Worm (Caenorhabditis elegans) whole organism, young adult: ENCODE results near the gene acox-1.6.

Experiments
- B0035.1 ChIP-seq: sonication (generic microtip); optimal IDR thresholded peaks from 2 replicates; lab custom pipeline; 2016; ENCODE audit warnings: missing genetic modification characterization, mild to moderate bottlenecking, missing compliant biosample characterization, missing genotype, missing genetic modification reagents
- B0261.1 ChIP-seq: sonication (generic microtip); optimal IDR thresholded peaks from 2 replicates; lab custom pipeline; 2016; ENCODE audit warnings: mild to moderate bottlenecking, missing genetic modification characterization, moderate library complexity, missing compliant biosample characterization
- C06A6.2 ChIP-seq: fragments of 200-800 bp; sonication (Bioruptor generic); conservative IDR thresholded peaks from 2 replicates; pipeline ENCODE4 v1.3.6; 2022; ENCODE audit warnings: missing genetic modification characterization, missing compliant biosample characterization
- C17E4.6 ChIP-seq: fragments of 200-800 bp; sonication (Bioruptor generic); IDR thresholded peaks from 2 replicates; pipeline ENCODE4 v1.3.6; 2022; ENCODE audit warnings: missing genetic modification reagents, missing genetic modification characterization, missing compliant biosample characterization
- F22D6.2 ChIP-seq: sonication (generic microtip); optimal IDR thresholded peaks from 2 replicates; lab custom pipeline; 2016; ENCODE audit warnings: mild to moderate bottlenecking, missing genetic modification characterization, missing compliant biosample characterization
- F33H1.4 ChIP-seq: fragments of 200-800 bp; sonication (Bioruptor generic); IDR thresholded peaks from 2 replicates; pipeline ENCODE4 v1.3.6; 2022; ENCODE audit warnings: missing genetic modification reagents, missing genetic modification characterization, missing compliant biosample characterization
- F39B2.1 ChIP-seq: fragments of 200-800 bp; sonication (Bioruptor generic); IDR thresholded peaks from 2 replicates; pipeline ENCODE4 v1.3.6; 2022; ENCODE audit warnings: missing genetic modification reagents, missing genetic modification characterization, missing compliant biosample characterization
- F49E8.2 ChIP-seq: sonication (generic microtip); optimal IDR thresholded peaks from 3 replicates; lab custom pipeline; 2017; ENCODE audit warnings: missing genetic modification characterization, mild to moderate bottlenecking, missing compliant biosample characterization, antibody characterized with exemption, moderate library complexity; ENCODE audit not compliant: insufficient read depth
- F57A8.1 ChIP-seq: fragments of 200-800 bp; sonication (Bioruptor generic); optimal IDR thresholded peaks from 2 replicates; lab custom pipeline; 2018; ENCODE audit warnings: mild to moderate bottlenecking, missing genetic modification characterization, moderate library complexity, missing compliant biosample characterization
- T07F8.4 ChIP-seq: sonication (generic microtip); optimal IDR thresholded peaks from 2 replicates; lab custom pipeline; 2016; ENCODE audit warnings: mild to moderate bottlenecking, missing genetic modification characterization, moderate library complexity, missing compliant biosample characterization
- akir-1 ChIP-seq: fragments of 200-800 bp; sonication (Bioruptor generic); optimal IDR thresholded peaks from 2 replicates; lab custom pipeline; 2018; ENCODE audit warnings: mild to moderate bottlenecking, missing genetic modification characterization, moderate library complexity, missing compliant biosample characterization
- ama-1 ChIP-seq, 3 experiments: fragments of 150-350 bp in 1 of 3; sonication (generic microtip) in 2 of 3; optimal IDR thresholded peaks; 2 replicates each; lab custom pipeline; 2014 to 2018; ENCODE audit warnings: missing biosample characterization in 2 of 3, missing genetic modification characterization in 2 of 3, missing genetic modification reagents in 2 of 3
- aptf-3 ChIP-seq: fragments of 200-800 bp; sonication (Bioruptor generic); IDR thresholded peaks from 2 replicates; pipeline ENCODE4 v1.3.6; 2022; ENCODE audit warnings: missing genetic modification characterization, missing compliant biosample characterization
- attf-6 ChIP-seq: fragments of 200-800 bp; sonication (Bioruptor generic); IDR thresholded peaks from 2 replicates; pipeline ENCODE4 v1.3.6; 2022; ENCODE audit warnings: missing genetic modification reagents, missing genetic modification characterization, missing compliant biosample characterization
- bed-1 ChIP-seq: fragments of 200-800 bp; sonication (Bioruptor generic); IDR thresholded peaks from 2 replicates; pipeline ENCODE4 v1.3.6; 2022; ENCODE audit warnings: missing genetic modification reagents, missing genetic modification characterization, missing compliant biosample characterization
- ceh-40 ChIP-seq: fragments of 200-800 bp; sonication (Bioruptor generic); IDR thresholded peaks from 2 replicates; pipeline ENCODE4 v1.3.6; 2022; ENCODE audit warnings: missing genetic modification characterization, missing compliant biosample characterization
- ceh-91 ChIP-seq: fragments of 200-800 bp; sonication (Bioruptor generic); IDR thresholded peaks from 2 replicates; pipeline ENCODE4 v1.3.6; 2022; ENCODE audit warnings: missing genetic modification reagents, missing genetic modification characterization, missing compliant biosample characterization
- dox-1 ChIP-seq: fragments of 200-800 bp; sonication (Bioruptor generic); IDR thresholded peaks from 2 replicates; pipeline ENCODE4 v1.3.6; 2022; ENCODE audit warnings: missing genetic modification reagents, missing genetic modification characterization, missing compliant biosample characterization
- dpl-1 ChIP-seq: fragments of 150-350 bp; optimal IDR thresholded peaks from 2 replicates; lab custom pipeline; 2014; ENCODE audit warnings: missing biosample characterization, missing genetic modification reagents, missing genetic modification characterization
- egl-18 ChIP-seq: fragments of 200-800 bp; sonication (Bioruptor generic); IDR thresholded peaks from 2 replicates; pipeline ENCODE4 v1.3.6; 2022; ENCODE audit warnings: missing genetic modification reagents, missing genetic modification characterization, missing compliant biosample characterization
- ekl-4 ChIP-seq: fragments of 200-800 bp; sonication (Bioruptor generic); IDR thresholded peaks from 2 replicates; pipeline ENCODE4 v1.3.6; 2022; ENCODE audit warnings: missing genetic modification reagents, missing genetic modification characterization, missing compliant biosample characterization
- ets-4 ChIP-seq: fragments of 200-800 bp; sonication (Bioruptor generic); optimal IDR thresholded peaks from 2 replicates; lab custom pipeline; 2018; ENCODE audit warnings: mild to moderate bottlenecking, missing genetic modification characterization, missing compliant biosample characterization
- fkh-3 ChIP-seq: sonication (generic microtip); optimal IDR thresholded peaks from 2 replicates; lab custom pipeline; 2016; ENCODE audit warnings: mild to moderate bottlenecking, missing genetic modification characterization, missing compliant biosample characterization
- him-1 ChIP-seq: sonication (generic microtip); optimal IDR thresholded peaks from 2 replicates; lab custom pipeline; 2016; ENCODE audit warnings: missing genotype, missing genetic modification reagents, missing genetic modification characterization, missing compliant biosample characterization
- hmg-20 ChIP-seq: fragments of 200-800 bp; sonication (Bioruptor generic); IDR thresholded peaks from 2 replicates; pipeline ENCODE4 v1.3.6; 2022; ENCODE audit warnings: missing genetic modification reagents, missing genetic modification characterization, missing compliant biosample characterization
- hsf-1 ChIP-seq: fragments of 200-800 bp; sonication (Bioruptor generic); IDR thresholded peaks from 2 replicates; pipeline ENCODE4 v1.3.6; 2022; ENCODE audit warnings: missing genetic modification reagents, missing genetic modification characterization, missing compliant biosample characterization
- lin-40 ChIP-seq: sonication (generic microtip); optimal IDR thresholded peaks from 2 replicates; lab custom pipeline; 2016; ENCODE audit warnings: missing genetic modification characterization, mild to moderate bottlenecking, missing compliant biosample characterization, missing genotype, missing genetic modification reagents
- lin-54 ChIP-seq: fragments of 200-800 bp; sonication (Bioruptor generic); optimal IDR thresholded peaks from 2 replicates; lab custom pipeline; 2018; ENCODE audit warnings: mild to moderate bottlenecking, missing genetic modification characterization, missing compliant biosample characterization
- nfya-1 ChIP-seq: sonication (generic microtip); optimal IDR thresholded peaks from 2 replicates; lab custom pipeline; 2017; ENCODE audit warnings: antibody characterized with exemption, missing compliant biosample characterization, missing genetic modification characterization, borderline replicate concordance; ENCODE audit not compliant: insufficient read depth
- nfyb-1 ChIP-seq: fragments of 200-800 bp; sonication (Bioruptor generic); IDR thresholded peaks from 2 replicates; pipeline ENCODE4 v1.3.6; 2022; ENCODE audit warnings: missing genetic modification reagents, missing genetic modification characterization, missing compliant biosample characterization
- rcor-1 ChIP-seq: fragments of 200-800 bp; sonication (Bioruptor generic); IDR thresholded peaks from 2 replicates; pipeline ENCODE4 v1.3.6; 2022; ENCODE audit warnings: missing genetic modification reagents, missing genetic modification characterization, missing compliant biosample characterization
- rec-8 ChIP-seq, 2 experiments: sonication (generic microtip); optimal IDR thresholded peaks; 2 replicates each; lab custom pipeline; 2016; ENCODE audit warnings: mild to moderate bottlenecking in 2 of 2, missing genetic modification characterization in 2 of 2, missing genetic modification reagents in 2 of 2, missing genotype in 2 of 2, missing biosample characterization in 1 of 2, missing compliant biosample characterization in 1 of 2, moderate library complexity in 1 of 2
- repo-1 ChIP-seq: sonication (generic microtip); optimal IDR thresholded peaks from 2 replicates; lab custom pipeline; 2017; ENCODE audit warnings: mild to moderate bottlenecking, missing genetic modification characterization, missing compliant biosample characterization
- snpc-1.3 ChIP-seq: sonication (generic microtip); optimal IDR thresholded peaks from 2 replicates; lab custom pipeline; 2017; ENCODE audit warnings: missing genetic modification characterization, mild to moderate bottlenecking, missing compliant biosample characterization, antibody characterized with exemption, moderate library complexity, missing genotype, missing genetic modification reagents; ENCODE audit not compliant: insufficient read depth
- snpc-3.4 ChIP-seq: sonication (generic microtip); optimal IDR thresholded peaks from 2 replicates; lab custom pipeline; 2017; ENCODE audit warnings: missing genetic modification characterization, mild to moderate bottlenecking, missing compliant biosample characterization, antibody characterized with exemption, moderate library complexity, missing genotype, missing genetic modification reagents
- sptf-2 ChIP-seq: fragments of 200-800 bp; sonication (Bioruptor generic); optimal IDR thresholded peaks from 2 replicates; lab custom pipeline; 2018; ENCODE audit warnings: mild to moderate bottlenecking, missing genetic modification characterization, missing compliant biosample characterization
- tbp1 ChIP-seq: fragments of 200-800 bp; sonication (Bioruptor generic); optimal IDR thresholded peaks from 2 replicates; lab custom pipeline; 2018; ENCODE audit warnings: mild to moderate bottlenecking, missing genetic modification characterization, missing compliant biosample characterization
- tlf-1 ChIP-seq: fragments of 200-800 bp; sonication (Bioruptor generic); optimal IDR thresholded peaks from 2 replicates; lab custom pipeline; 2018; ENCODE audit warnings: mild to moderate bottlenecking, missing genetic modification characterization, missing compliant biosample characterization
- zim-3 ChIP-seq: sonication (generic microtip); optimal IDR thresholded peaks from 2 replicates; lab custom pipeline; 2017; ENCODE audit warnings: mild to moderate bottlenecking, missing genetic modification characterization, moderate library complexity, missing compliant biosample characterization
- ztf-18 ChIP-seq: sonication (generic microtip); optimal IDR thresholded peaks from 2 replicates; lab custom pipeline; 2016; ENCODE audit warnings: missing genotype, mild to moderate bottlenecking, missing genetic modification characterization, missing compliant biosample characterization
- ztf-25 ChIP-seq: fragments of 200-800 bp; sonication (Bioruptor generic); IDR thresholded peaks from 2 replicates; pipeline ENCODE4 v1.3.6; 2022; ENCODE audit warnings: missing genetic modification reagents, missing genetic modification characterization, missing compliant biosample characterization
- ztf-6 ChIP-seq: fragments of 200-800 bp; sonication (Bioruptor generic); IDR thresholded peaks from 2 replicates; pipeline ENCODE4 v1.3.6; 2022; ENCODE audit warnings: missing genetic modification reagents, missing genetic modification characterization, missing compliant biosample characterization

The acox-1.6 gene

DNA sequence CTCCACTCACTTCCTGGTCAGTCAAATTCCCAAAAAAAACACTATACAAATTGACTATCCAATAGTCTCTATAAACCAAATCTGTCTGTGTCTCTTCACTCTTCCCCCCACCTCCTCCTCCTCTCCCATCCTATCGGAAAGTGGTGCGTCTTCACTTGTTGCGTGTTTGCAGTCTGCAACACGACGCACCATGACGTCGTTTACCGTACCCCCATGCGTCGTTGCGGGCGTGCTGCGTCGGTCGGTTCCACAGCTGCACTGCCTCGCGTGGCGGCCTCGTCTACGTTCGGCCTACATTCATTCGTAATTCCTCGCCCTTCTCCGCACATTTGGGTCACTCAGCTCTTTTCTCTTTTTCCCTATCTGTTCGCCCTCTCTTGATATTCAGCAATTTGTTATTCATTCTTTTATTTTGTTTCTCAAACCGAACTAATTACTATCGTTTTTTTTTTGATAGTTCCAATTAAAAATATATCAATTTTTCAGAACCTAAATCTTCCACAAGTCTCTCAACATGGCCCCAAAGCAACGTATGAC is 2.8 kb upstream of the acox-1.6 start, which contains the start of gene serp-1.1 (continued):
- TF ChIP-seq bed-1 (no peak), hsf-1 (GFP tag; lab: Robert Waterston, UW) (peak; percentile 64), F39B2.1 (GFP tag; lab: Robert Waterston, UW) (0 out of 2 replicates have a peak, but pooled peaks have one; percentile 46), lin-54 (GFP tag; lab: Kevin White, UChicago) (peak; percentile 88), attf-6 (GFP tag; lab: Robert Waterston, UW) (no peak), ceh-91 (GFP tag; lab: Robert Waterston, UW) (0 out of 2 replicates have a peak, but pooled peaks have one; percentile 35)

DNA sequence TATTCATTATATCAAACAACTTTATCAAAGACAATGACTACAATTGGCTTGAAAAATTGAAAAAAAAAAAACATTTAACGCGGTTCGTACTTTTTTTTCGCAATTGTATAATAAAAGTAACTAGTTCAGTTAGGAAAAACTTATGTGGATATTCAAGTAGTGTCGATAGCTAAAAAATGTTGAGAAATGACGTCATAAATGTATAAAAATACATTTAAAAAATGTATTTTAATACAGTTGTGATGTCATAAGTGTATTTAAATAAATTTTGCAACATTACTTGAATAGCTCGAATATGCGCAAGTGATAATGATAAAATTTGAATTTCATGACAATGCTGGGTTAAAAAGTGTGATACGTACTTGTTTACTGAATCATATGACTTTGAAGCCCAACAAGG is 6.8 kb downstream of the acox-1.6 start:
- TF ChIP-seq ceh-40 (GFP tag; lab: Robert Waterston, UW) (no peak), nfyb-1 (GFP tag; lab: Robert Waterston, UW) (no peak), T07F8.4 (no peak), ztf-25 (GFP tag; lab: Robert Waterston, UW) (no peak), B0035.1 (tag; lab: Kevin White, UChicago) (no peak), tbp1 (GFP tag; lab: Kevin White, UChicago) (no peak), C17E4.6 (GFP tag; lab: Robert Waterston, UW) (no peak), ets-4 (GFP tag; lab: Kevin White, UChicago) (no peak), dpl-1 (GFP tag; lab: Kevin White, UChicago) (no peak), ama-1 (optimal IDR thresholded peaks at IDR 0.05; lab: Kevin White, UChicago) (no peak), ama-1 (GFP tag; optimal IDR thresholded peaks at IDR 0.05; lab: Kevin White, UChicago) (no peak), snpc-1.3 (tag; lab: Kevin White, UChicago) (no peak), snpc-3.4 (tag; lab: Kevin White, UChicago) (no peak), F57A8.1 (GFP tag; lab: Kevin White, UChicago) (no peak), F22D6.2 (tag; lab: Kevin White, UChicago) (no peak), dox-1 (GFP tag; lab: Robert Waterston, UW) (no peak), sptf-2 (no peak), zim-3 (no peak), fkh-3 (tag; lab: Kevin White, UChicago) (no peak), rec-8 (tag; optimal IDR thresholded peaks at IDR 0.05; lab: Kevin White, UChicago) (no peak), akir-1 (GFP tag; lab: Kevin White, UChicago) (no peak)

DNA sequence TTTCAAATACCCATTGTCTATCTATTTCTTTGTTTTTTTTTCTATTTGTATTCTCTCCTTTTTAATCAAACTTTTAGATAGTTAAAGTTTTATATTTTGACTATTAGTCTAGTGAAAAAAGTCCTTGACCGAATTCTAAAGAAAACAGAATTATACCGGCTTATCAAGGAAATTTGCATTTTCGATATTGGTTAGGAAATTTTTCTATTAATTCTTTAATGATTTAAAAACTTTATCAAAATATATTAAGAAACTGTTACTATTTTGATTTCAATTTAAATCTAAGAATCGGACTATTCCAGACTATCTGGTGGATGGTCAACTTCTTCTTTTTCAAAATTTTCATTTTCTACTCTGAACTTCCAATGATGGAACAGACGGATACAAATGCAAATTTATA is 10.3 kb downstream of the acox-1.6 start, which contains the start of gene Y7A5A.20:
Gene Y7A5A.20 (plus strand): TSS at position 301 of the 400 bp plus-strand sequence.
- TF ChIP-seq ztf-18 (tag; lab: Kevin White, UChicago), result no peak
- TF ChIP-seq ceh-40 (GFP tag; lab: Robert Waterston, UW), result no peak
- TF ChIP-seq repo-1, result no peak
- no peak for TF ChIP-seq rcor-1
- TF ChIP-seq egl-18, result no peak
- no peak for TF ChIP-seq ekl-4 (GFP tag; lab: Robert Waterston, UW)
- TF ChIP-seq F33H1.4, result no peak
- TF ChIP-seq lin-40, result no peak
- TF ChIP-seq tlf-1, result no peak
- TF ChIP-seq F57A8.1 (GFP tag; lab: Kevin White, UChicago), result no peak
- TF ChIP-seq nfya-1 (tag; lab: Kevin White, UChicago), result no peak
- no peak for TF ChIP-seq F49E8.2 (tag; lab: Kevin White, UChicago)
- TF ChIP-seq F22D6.2 (tag; lab: Kevin White, UChicago), result no peak
- no peak for TF ChIP-seq ztf-6 (GFP tag; lab: Robert Waterston, UW)
- TF ChIP-seq aptf-3 (GFP tag; lab: Robert Waterston, UW), result no peak
- TF ChIP-seq hmg-20 (GFP tag; lab: Robert Waterston, UW), result no peak
- no peak for TF ChIP-seq him-1 (tag; lab: Kevin White, UChicago)
- TF ChIP-seq B0261.1 (tag; lab: Kevin White, UChicago), result no peak
- TF ChIP-seq C06A6.2 (GFP tag; lab: Robert Waterston, UW), result no peak
